Worm (Caenorhabditis elegans) whole organism, L3 larva: Measurements from ENCODE around the gene tbc-16.

Experiments used
- pqm-1 ChIP-seq: fragments of 150-350 bp; optimal IDR thresholded peaks from 2 replicates; lab custom pipeline; 2017; ENCODE audit warnings: missing biosample characterization, missing genetic modification characterization, inconsistent platforms
- tbx-2 ChIP-seq: sonication (generic microtip); optimal IDR thresholded peaks from 2 replicates; lab custom pipeline; 2016; ENCODE audit warnings: mild to moderate bottlenecking, missing genetic modification characterization, missing compliant biosample characterization
- unc-62 ChIP-seq: fragments of 150-350 bp; sonication (generic microtip); optimal IDR thresholded peaks from 4 replicates; lab custom pipeline; 2014; ENCODE audit warnings: missing biosample characterization, missing genetic modification reagents, missing genetic modification characterization

- TF ChIP-seq unc-62 (GFP tag; lab: Kevin White, UChicago): no peak
- TF ChIP-seq pqm-1 (tag; lab: Kevin White, UChicago): no peak
- no peak for TF ChIP-seq tbx-2 (tag; lab: Kevin White, UChicago)
Observed at ce11 chrX:5930822-5931221, 33.7 kb downstream of the tbc-16 start, which contains the start of gene egl-6.
